Fruit fly (Drosophila melanogaster) whole organism, embryonic: ENCODE data around the gene Fign.

Source experiments
- Atf3 ChIP-seq: fragments of 200-800 bp; sonication (Bioruptor generic); optimal IDR thresholded peaks from 3 replicates; lab custom pipeline; 2016; ENCODE audit warnings: missing biosample characterization, missing genetic modification characterization
- CG10147 ChIP-seq: fragments of 200-800 bp; sonication (Bioruptor generic); optimal IDR thresholded peaks from 2 replicates; lab custom pipeline; 2019; ENCODE audit warnings: missing biosample characterization, mild to moderate bottlenecking, missing genetic modification characterization, moderate library complexity
- CG10321 ChIP-seq: fragments of 200-800 bp; sonication (Bioruptor generic); IDR thresholded peaks from 2 replicates; pipeline ENCODE4 v1.3.6; 2022; ENCODE audit warnings: missing biosample characterization, missing genetic modification characterization
- CG10543 ChIP-seq: fragments of 200-800 bp; sonication (Bioruptor generic); optimal IDR thresholded peaks from 3 replicates; lab custom pipeline; 2017; ENCODE audit warnings: missing biosample characterization, mild to moderate bottlenecking, missing genetic modification characterization, moderate library complexity
- CG10654 ChIP-seq: fragments of 200-800 bp; sonication (Bioruptor generic); optimal IDR thresholded peaks from 2 replicates; lab custom pipeline; 2016; ENCODE audit warnings: missing biosample characterization, missing genetic modification characterization
- CG11247 ChIP-seq: fragments of 200-800 bp; sonication (Bioruptor generic); IDR thresholded peaks from 2 replicates; pipeline ENCODE4 v1.3.6; 2022; ENCODE audit warnings: missing biosample characterization, missing genetic modification characterization
- CG12104 ChIP-seq: fragments of 200-800 bp; sonication (Bioruptor generic); optimal IDR thresholded peaks from 3 replicates; lab custom pipeline; 2016; ENCODE audit warnings: missing biosample characterization, missing genetic modification characterization
- CG12155 ChIP-seq: fragments of 200-800 bp; sonication (Bioruptor generic); optimal IDR thresholded peaks from 3 replicates; lab custom pipeline; 2016; ENCODE audit warnings: missing biosample characterization, missing genetic modification characterization
- CG14441 ChIP-seq: fragments of 200-800 bp; sonication (Bioruptor generic); IDR thresholded peaks from 2 replicates; pipeline ENCODE4 v1.3.6; 2022; ENCODE audit warnings: missing biosample characterization, missing genetic modification characterization
- CG15479 ChIP-seq: fragments of 200-800 bp; sonication (Bioruptor generic); optimal IDR thresholded peaks from 3 replicates; lab custom pipeline; 2019; ENCODE audit warnings: missing biosample characterization, mild to moderate bottlenecking, missing genetic modification characterization, moderate library complexity
- CG16779 ChIP-seq: fragments of 200-800 bp; sonication (Bioruptor generic); IDR thresholded peaks from 2 replicates; pipeline ENCODE4 v1.3.6; 2022; ENCODE audit warnings: missing biosample characterization, missing genetic modification characterization
- CG17328 ChIP-seq: fragments of 200-800 bp; sonication (Bioruptor generic); IDR thresholded peaks from 2 replicates; pipeline ENCODE4 v1.3.6; 2022; ENCODE audit warnings: missing biosample characterization, missing genetic modification characterization
- CG17568 ChIP-seq: fragments of 200-800 bp; sonication (Bioruptor generic); optimal IDR thresholded peaks from 2 replicates; lab custom pipeline; 2018; ENCODE audit warnings: missing biosample characterization, mild to moderate bottlenecking, missing genetic modification characterization, moderate library complexity
- CG2120 ChIP-seq: fragments of 200-800 bp; sonication (Bioruptor generic); optimal IDR thresholded peaks from 3 replicates; lab custom pipeline; 2016; ENCODE audit warnings: missing biosample characterization, missing genetic modification characterization
- CG34376 ChIP-seq: fragments of 200-800 bp; sonication (Bioruptor generic); optimal IDR thresholded peaks from 2 replicates; lab custom pipeline; 2018; ENCODE audit warnings: missing biosample characterization, mild to moderate bottlenecking, missing genetic modification characterization
- CG4730 ChIP-seq: fragments of 200-800 bp; sonication (Bioruptor generic); IDR thresholded peaks from 2 replicates; pipeline ENCODE4 v1.3.6; 2022; ENCODE audit warnings: missing biosample characterization, missing genetic modification characterization
- CG6272 ChIP-seq: fragments of 200-800 bp; sonication (Bioruptor generic); IDR thresholded peaks from 2 replicates; pipeline ENCODE4 v1.3.6; 2022; ENCODE audit warnings: missing biosample characterization, missing genetic modification characterization
- CG7987 ChIP-seq: fragments of 200-800 bp; sonication (Bioruptor generic); optimal IDR thresholded peaks from 2 replicates; lab custom pipeline; 2018; ENCODE audit warnings: missing biosample characterization, mild to moderate bottlenecking, missing genetic modification characterization, moderate library complexity
- CG8281 ChIP-seq: fragments of 200-800 bp; sonication (Bioruptor generic); optimal IDR thresholded peaks from 2 replicates; lab custom pipeline; 2018; ENCODE audit warnings: missing biosample characterization, mild to moderate bottlenecking, missing genetic modification characterization, moderate library complexity
- CG8944 ChIP-seq: fragments of 200-800 bp; sonication (Bioruptor generic); optimal IDR thresholded peaks from 3 replicates; lab custom pipeline; 2016; ENCODE audit warnings: missing biosample characterization, missing genetic modification characterization
- CTCF ChIP-seq: fragments of 200-800 bp; sonication (Bioruptor generic); optimal IDR thresholded peaks from 2 replicates; lab custom pipeline; 2017; ENCODE audit warnings: missing biosample characterization, mild to moderate bottlenecking, missing genetic modification characterization, moderate library complexity
- Dek ChIP-seq: fragments of 200-800 bp; sonication (Bioruptor generic); optimal IDR thresholded peaks from 3 replicates; lab custom pipeline; 2019; ENCODE audit warnings: missing biosample characterization, mild to moderate bottlenecking, missing genetic modification characterization, moderate library complexity
- E2f1 ChIP-seq: fragments of 200-800 bp; sonication (Bioruptor generic); IDR thresholded peaks from 2 replicates; pipeline ENCODE4 v1.3.6; 2022; ENCODE audit warnings: missing biosample characterization, missing genetic modification characterization
- H15 ChIP-seq: fragments of 200-800 bp; sonication (Bioruptor generic); IDR thresholded peaks from 3 replicates; pipeline ENCODE4 v1.3.6; 2022; ENCODE audit warnings: missing biosample characterization, missing genetic modification characterization
- Hr39 ChIP-seq: fragments of >200 bp; optimal IDR thresholded peaks from 2 replicates; lab custom pipeline; 2017
- Lpt ChIP-seq: fragments of >200 bp; optimal IDR thresholded peaks from 2 replicates; lab custom pipeline; 2018; ENCODE audit warnings: missing biosample characterization, missing genetic modification characterization
- Myb ChIP-seq: fragments of 200-800 bp; sonication (Bioruptor generic); optimal IDR thresholded peaks from 2 replicates; lab custom pipeline; 2016; ENCODE audit warnings: missing biosample characterization, missing genetic modification characterization
- Oli ChIP-seq: fragments of 200-800 bp; sonication (Bioruptor generic); optimal IDR thresholded peaks from 2 replicates; lab custom pipeline; 2018; ENCODE audit warnings: missing biosample characterization, mild to moderate bottlenecking, missing genetic modification characterization, moderate library complexity
- Rfx ChIP-seq: fragments of 200-800 bp; sonication (Bioruptor generic); IDR thresholded peaks from 2 replicates; pipeline ENCODE4 v1.3.6; 2022; ENCODE audit warnings: missing biosample characterization, missing genetic modification characterization
- Side ChIP-seq: fragments of 200-800 bp; sonication (Bioruptor generic); optimal IDR thresholded peaks from 2 replicates; lab custom pipeline; 2016; ENCODE audit warnings: missing biosample characterization, missing genetic modification characterization
- cato ChIP-seq: fragments of 200-800 bp; sonication (Bioruptor generic); optimal IDR thresholded peaks from 2 replicates; lab custom pipeline; 2016; ENCODE audit warnings: missing biosample characterization, missing genetic modification characterization, borderline replicate concordance
- chm ChIP-seq: fragments of 200-800 bp; sonication (Bioruptor generic); IDR thresholded peaks from 2 replicates; pipeline ENCODE4 v1.3.6; 2022; ENCODE audit warnings: missing biosample characterization, missing genetic modification characterization
- chn ChIP-seq: fragments of 200-800 bp; sonication (Bioruptor generic); optimal IDR thresholded peaks from 2 replicates; lab custom pipeline; 2016; ENCODE audit warnings: missing biosample characterization, missing genetic modification characterization
- crc ChIP-seq: fragments of 200-800 bp; sonication (Bioruptor generic); optimal IDR thresholded peaks from 2 replicates; lab custom pipeline; 2016; ENCODE audit warnings: missing biosample characterization, missing genetic modification characterization
- dmrt99B ChIP-seq: fragments of 200-800 bp; sonication (Bioruptor generic); optimal IDR thresholded peaks from 2 replicates; lab custom pipeline; 2018; ENCODE audit warnings: missing biosample characterization, mild to moderate bottlenecking, missing genetic modification characterization, moderate library complexity
- emc ChIP-seq: fragments of 200-800 bp; sonication (Bioruptor generic); optimal IDR thresholded peaks from 2 replicates; lab custom pipeline; 2016; ENCODE audit warnings: missing biosample characterization, missing genetic modification characterization
- hb ChIP-seq: fragments of 200-800 bp; sonication (Bioruptor generic); IDR thresholded peaks from 3 replicates; pipeline ENCODE4 v1.3.6; 2022; ENCODE audit warnings: missing biosample characterization, missing genetic modification characterization; ENCODE audit not compliant: partially characterized antibody
- lab ChIP-seq: fragments of 200-800 bp; sonication (Bioruptor generic); optimal IDR thresholded peaks from 3 replicates; lab custom pipeline; 2017; ENCODE audit warnings: missing biosample characterization, missing genetic modification characterization, mild to moderate bottlenecking, moderate library complexity, missing genetic modification reagents
- org-1 ChIP-seq: fragments of 200-800 bp; sonication (Bioruptor generic); optimal IDR thresholded peaks from 2 replicates; lab custom pipeline; 2017; ENCODE audit warnings: missing biosample characterization, missing genetic modification characterization
- pb ChIP-seq: fragments of 200-800 bp; sonication (Bioruptor generic); optimal IDR thresholded peaks from 3 replicates; lab custom pipeline; 2016; ENCODE audit warnings: missing biosample characterization, missing genetic modification characterization
- pfk ChIP-seq: fragments of 200-800 bp; sonication (Bioruptor generic); optimal IDR thresholded peaks from 2 replicates; lab custom pipeline; 2018; ENCODE audit warnings: missing biosample characterization, mild to moderate bottlenecking, missing genetic modification characterization, moderate library complexity
- ro ChIP-seq: fragments of 200-800 bp; sonication (Bioruptor generic); IDR thresholded peaks from 2 replicates; pipeline ENCODE4 v1.3.6; 2022; ENCODE audit warnings: missing biosample characterization, missing genetic modification characterization
- salm ChIP-seq: fragments of 200-800 bp; sonication (Bioruptor generic); optimal IDR thresholded peaks from 2 replicates; lab custom pipeline; 2018; ENCODE audit warnings: missing biosample characterization, mild to moderate bottlenecking, missing genetic modification characterization
- sc ChIP-seq, 3 experiments: fragments of >200 bp in 2 of 3; fragments of 200-800 bp in 1 of 3; sonication (Bioruptor generic) in 1 of 3; optimal IDR thresholded peaks; 2 replicates in 2 of 3; 3 replicates in 1 of 3; lab custom pipeline; 2017; ENCODE audit warnings: mild to moderate bottlenecking in 1 of 3, missing biosample characterization in 1 of 3, missing genetic modification characterization in 1 of 3, missing genetic modification reagents in 1 of 3
- sima ChIP-seq: fragments of 200-800 bp; sonication (Bioruptor generic); optimal IDR thresholded peaks from 2 replicates; lab custom pipeline; 2016; ENCODE audit warnings: missing biosample characterization, missing genetic modification characterization
- sisA ChIP-seq: fragments of 200-800 bp; sonication (Bioruptor generic); IDR thresholded peaks from 2 replicates; pipeline ENCODE4 v1.3.6; 2022; ENCODE audit warnings: missing biosample characterization, missing genetic modification characterization
- sob ChIP-seq: fragments of 200-800 bp; sonication (Bioruptor generic); IDR thresholded peaks from 2 replicates; pipeline ENCODE4 v1.3.6; 2022; ENCODE audit warnings: missing biosample characterization, missing genetic modification characterization
- tio ChIP-seq: fragments of 200-800 bp; sonication (Bioruptor generic); optimal IDR thresholded peaks from 2 replicates; lab custom pipeline; 2017; ENCODE audit warnings: missing biosample characterization, missing genetic modification characterization, inconsistent platforms
- unpg ChIP-seq: fragments of 200-800 bp; sonication (Bioruptor generic); optimal IDR thresholded peaks from 3 replicates; lab custom pipeline; 2018; ENCODE audit warnings: missing biosample characterization, mild to moderate bottlenecking, missing genetic modification characterization, moderate library complexity
- vvl ChIP-seq: fragments of 200-800 bp; sonication (Bioruptor generic); IDR thresholded peaks from 2 replicates; pipeline ENCODE4 v1.3.6; 2022; ENCODE audit warnings: missing biosample characterization, missing genetic modification characterization
- zfh1 ChIP-seq: fragments of 200-800 bp; sonication (Bioruptor generic); IDR thresholded peaks from 3 replicates; pipeline ENCODE4 v1.3.6; 2022; ENCODE audit warnings: missing biosample characterization, missing genetic modification characterization

Fign gene

DNA sequence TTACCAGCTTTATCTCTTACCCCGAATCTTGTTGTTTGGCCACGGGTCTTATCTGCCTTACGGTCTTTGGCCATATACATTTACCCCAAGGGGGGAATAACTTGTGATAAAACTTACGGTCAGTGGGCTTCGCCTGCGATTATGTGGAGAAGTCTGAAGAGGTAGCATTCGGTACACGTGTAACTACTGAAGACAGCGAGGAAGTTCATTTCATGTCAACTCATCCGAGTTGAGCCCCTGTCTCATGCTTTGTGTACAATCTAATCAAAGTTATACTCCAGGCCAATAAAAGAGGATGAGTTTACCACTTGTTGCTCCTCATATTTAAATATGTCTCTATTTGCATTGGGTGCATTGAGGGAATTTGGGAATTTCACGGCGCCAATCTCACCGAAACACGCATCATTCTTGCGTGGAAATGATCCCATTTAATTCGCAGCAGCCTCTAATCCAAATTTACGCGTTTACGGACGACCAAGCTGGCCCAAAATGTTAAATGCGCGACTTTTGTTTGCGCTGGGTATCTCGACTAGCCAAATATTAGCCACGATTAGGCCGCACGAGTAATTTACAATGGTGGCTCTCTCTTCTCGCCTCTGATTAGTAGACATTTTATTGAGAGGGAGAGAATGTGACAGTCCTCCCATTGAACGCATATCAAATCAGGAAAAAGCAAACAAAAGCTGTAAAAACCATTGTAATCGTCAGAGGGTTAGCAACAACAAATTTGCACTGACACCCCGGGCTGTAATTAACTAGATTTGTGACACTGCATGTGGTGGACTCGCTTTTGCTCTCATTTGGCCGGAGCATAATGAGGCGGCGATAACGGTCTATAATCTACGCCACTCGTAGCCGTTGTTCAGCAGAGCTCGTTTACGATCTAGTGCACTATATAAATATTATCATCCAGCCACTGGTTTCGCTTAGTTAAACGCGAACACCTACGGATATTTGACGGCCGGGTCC, 3.9 kb upstream of the Fign start, which contains the start of gene CG33281 (continued):
- TF ChIP-seq tio (no peak), CG16779 (no peak), cato (GFP tag; lab: Kevin White, UChicago) (no peak), E2f1 (GFP tag; lab: Robert Waterston, UW) (no peak), CG6272 (no peak), chn (no peak), CG8944 (GFP tag; lab: Kevin White, UChicago) (no peak), Rfx (GFP tag; lab: Robert Waterston, UW) (no peak), Oli (tag; lab: Kevin White, UChicago) (no peak), vvl (GFP tag; lab: Robert Waterston, UW) (no peak), org-1 (no peak), Side (no peak), CG7987 (GFP tag; lab: Kevin White, UChicago) (peak; percentile 52), CG10654 (GFP tag; lab: Kevin White, UChicago) (no peak), CG17568 (GFP tag; lab: Kevin White, UChicago) (no peak), CTCF (GFP tag; lab: Kevin White, UChicago) (no peak), sima (no peak), CG17328 (no peak), CG14441 (GFP tag; lab: Robert Waterston, UW) (no peak), hb (GFP tag; lab: Robert Waterston, UW) (no peak), Atf3 (GFP tag; lab: Kevin White, UChicago) (no peak), emc (GFP tag; lab: Kevin White, UChicago) (no peak), Hr39 (lab: Kevin White, UChicago) (no peak), CG12104 (GFP tag; lab: Kevin White, UChicago) (no peak), Dek (no peak), dmrt99B (tag; lab: Kevin White, UChicago) (peak; percentile 11), CG15479 (no peak), CG11247 (GFP tag; lab: Robert Waterston, UW) (no peak), crc (GFP tag; lab: Kevin White, UChicago) (no peak), CG10543 (GFP tag; lab: Kevin White, UChicago) (peak; percentile 42), Myb (no peak), CG8281 (tag; lab: Kevin White, UChicago) (peak; percentile 29), CG2120 (GFP tag; lab: Kevin White, UChicago) (no peak), pfk (GFP tag; lab: Kevin White, UChicago) (peak; percentile 12), zfh1 (GFP tag; lab: Robert Waterston, UW) (no peak), H15 (GFP tag; lab: Robert Waterston, UW) (no peak), CG12155 (GFP tag; lab: Kevin White, UChicago) (no peak), pb (GFP tag; lab: Kevin White, UChicago) (no peak), sc (optimal IDR thresholded peaks at IDR 0.05; lab: Kevin White, UChicago) (no peak), sc (GFP tag; optimal IDR thresholded peaks at IDR 0.05; lab: Kevin White, UChicago) (no peak), chm (GFP tag; lab: Robert Waterston, UW) (no peak), ro (GFP tag; lab: Robert Waterston, UW) (no peak), unpg (GFP tag; lab: Kevin White, UChicago) (no peak), CG4730 (GFP tag; lab: Robert Waterston, UW) (no peak), CG34376 (GFP tag; lab: Kevin White, UChicago) (peak; percentile 43), salm (tag; lab: Kevin White, UChicago) (no peak), Lpt (GFP tag; lab: Kevin White, UChicago) (no peak), sisA (GFP tag; lab: Robert Waterston, UW) (no peak), CG10321 (GFP tag; lab: Robert Waterston, UW) (no peak), sob (GFP tag; lab: Robert Waterston, UW) (no peak), lab (peak; percentile 63), CG10147 (GFP tag; lab: Kevin White, UChicago) (no peak)
